Worm (Caenorhabditis elegans) whole organism, young adult: ENCODE results near the gene C03B1.2.

Experiments used
- B0019.2 ChIP-seq: fragments of 200-800 bp; sonication (Bioruptor generic); conservative IDR thresholded peaks from 2 replicates; pipeline ENCODE4 v1.3.6; 2022; ENCODE audit warnings: missing genetic modification reagents, missing genetic modification characterization, missing compliant biosample characterization
- B0261.1 ChIP-seq: sonication (generic microtip); optimal IDR thresholded peaks from 2 replicates; lab custom pipeline; 2016; ENCODE audit warnings: mild to moderate bottlenecking, missing genetic modification characterization, moderate library complexity, missing compliant biosample characterization
- F10E7.11 ChIP-seq: sonication (generic microtip); optimal IDR thresholded peaks from 2 replicates; lab custom pipeline; 2017; ENCODE audit warnings: mild to moderate bottlenecking, missing genetic modification characterization, moderate library complexity, missing compliant biosample characterization
- F22D6.2 ChIP-seq: sonication (generic microtip); optimal IDR thresholded peaks from 2 replicates; lab custom pipeline; 2016; ENCODE audit warnings: mild to moderate bottlenecking, missing genetic modification characterization, missing compliant biosample characterization
- F33H1.4 ChIP-seq: fragments of 200-800 bp; sonication (Bioruptor generic); IDR thresholded peaks from 2 replicates; pipeline ENCODE4 v1.3.6; 2022; ENCODE audit warnings: missing genetic modification reagents, missing genetic modification characterization, missing compliant biosample characterization
- F39B2.1 ChIP-seq: fragments of 200-800 bp; sonication (Bioruptor generic); IDR thresholded peaks from 2 replicates; pipeline ENCODE4 v1.3.6; 2022; ENCODE audit warnings: missing genetic modification reagents, missing genetic modification characterization, missing compliant biosample characterization
- F52B5.7 ChIP-seq: sonication (generic microtip); optimal IDR thresholded peaks from 2 replicates; lab custom pipeline; 2016; ENCODE audit warnings: mild to moderate bottlenecking, missing genetic modification characterization, missing compliant biosample characterization
- F57A8.1 ChIP-seq: fragments of 200-800 bp; sonication (Bioruptor generic); optimal IDR thresholded peaks from 2 replicates; lab custom pipeline; 2018; ENCODE audit warnings: mild to moderate bottlenecking, missing genetic modification characterization, moderate library complexity, missing compliant biosample characterization
- Y67H2A.10 ChIP-seq: fragments of 200-800 bp; sonication (Bioruptor generic); conservative IDR thresholded peaks from 2 replicates; pipeline ENCODE4 v1.3.6; 2022; ENCODE audit warnings: missing genetic modification reagents, missing genetic modification characterization, missing compliant biosample characterization
- Y79H2A.3 ChIP-seq: fragments of 200-800 bp; sonication (Bioruptor generic); conservative IDR thresholded peaks from 2 replicates; pipeline ENCODE4 v1.3.6; 2022; ENCODE audit warnings: missing genetic modification reagents, missing genetic modification characterization, missing compliant biosample characterization
- Y95B8A.8 ChIP-seq: fragments of 200-800 bp; sonication (Bioruptor generic); IDR thresholded peaks from 2 replicates; pipeline ENCODE4 v1.3.6; 2022; ENCODE audit warnings: missing genetic modification reagents, missing genetic modification characterization, missing compliant biosample characterization
- akir-1 ChIP-seq: fragments of 200-800 bp; sonication (Bioruptor generic); optimal IDR thresholded peaks from 2 replicates; lab custom pipeline; 2018; ENCODE audit warnings: mild to moderate bottlenecking, missing genetic modification characterization, moderate library complexity, missing compliant biosample characterization
- aptf-3 ChIP-seq: fragments of 200-800 bp; sonication (Bioruptor generic); IDR thresholded peaks from 2 replicates; pipeline ENCODE4 v1.3.6; 2022; ENCODE audit warnings: missing genetic modification characterization, missing compliant biosample characterization
- athp-1 ChIP-seq: sonication (generic microtip); optimal IDR thresholded peaks from 2 replicates; lab custom pipeline; 2017; ENCODE audit warnings: mild to moderate bottlenecking, missing genetic modification characterization, missing compliant biosample characterization
- bed-1 ChIP-seq: fragments of 200-800 bp; sonication (Bioruptor generic); IDR thresholded peaks from 2 replicates; pipeline ENCODE4 v1.3.6; 2022; ENCODE audit warnings: missing genetic modification reagents, missing genetic modification characterization, missing compliant biosample characterization
- cebp-2 ChIP-seq: fragments of 200-800 bp; sonication (Bioruptor generic); IDR thresholded peaks from 2 replicates; pipeline ENCODE4 v1.3.6; 2022; ENCODE audit warnings: missing genetic modification characterization, missing compliant biosample characterization
- ceh-79 ChIP-seq: sonication (generic microtip); optimal IDR thresholded peaks from 2 replicates; lab custom pipeline; 2017; ENCODE audit warnings: mild to moderate bottlenecking, missing genetic modification characterization, missing compliant biosample characterization
- dox-1 ChIP-seq: fragments of 200-800 bp; sonication (Bioruptor generic); IDR thresholded peaks from 2 replicates; pipeline ENCODE4 v1.3.6; 2022; ENCODE audit warnings: missing genetic modification reagents, missing genetic modification characterization, missing compliant biosample characterization
- dpl-1 ChIP-seq: fragments of 150-350 bp; optimal IDR thresholded peaks from 2 replicates; lab custom pipeline; 2014; ENCODE audit warnings: missing biosample characterization, missing genetic modification reagents, missing genetic modification characterization
- efl-1 ChIP-seq: fragments of 150-350 bp; optimal IDR thresholded peaks from 2 replicates; lab custom pipeline; 2014; ENCODE audit warnings: missing biosample characterization, missing genetic modification reagents, missing genetic modification characterization
- ekl-4 ChIP-seq: fragments of 200-800 bp; sonication (Bioruptor generic); IDR thresholded peaks from 2 replicates; pipeline ENCODE4 v1.3.6; 2022; ENCODE audit warnings: missing genetic modification reagents, missing genetic modification characterization, missing compliant biosample characterization
- fkh-3 ChIP-seq: sonication (generic microtip); optimal IDR thresholded peaks from 2 replicates; lab custom pipeline; 2016; ENCODE audit warnings: mild to moderate bottlenecking, missing genetic modification characterization, missing compliant biosample characterization
- gei-17 ChIP-seq: fragments of 200-800 bp; sonication (Bioruptor generic); optimal IDR thresholded peaks from 2 replicates; lab custom pipeline; 2018; ENCODE audit warnings: mild to moderate bottlenecking, missing genetic modification characterization, missing compliant biosample characterization
- him-1 ChIP-seq: sonication (generic microtip); optimal IDR thresholded peaks from 2 replicates; lab custom pipeline; 2016; ENCODE audit warnings: missing genotype, missing genetic modification reagents, missing genetic modification characterization, missing compliant biosample characterization
- hlh-26 ChIP-seq: fragments of 200-800 bp; sonication (Bioruptor generic); conservative IDR thresholded peaks from 2 replicates; pipeline ENCODE4 v1.3.6; 2022; ENCODE audit warnings: missing genetic modification reagents, missing genetic modification characterization, missing compliant biosample characterization
- lin-26 ChIP-seq: fragments of 200-800 bp; sonication (Bioruptor generic); IDR thresholded peaks from 2 replicates; pipeline ENCODE4 v1.3.6; 2022; ENCODE audit warnings: missing genetic modification reagents, missing genetic modification characterization, missing compliant biosample characterization
- lin-35 ChIP-seq, 3 experiments: fragments of 150-350 bp in 2 of 3; sonication (generic microtip) in 1 of 3; optimal IDR thresholded peaks; 2 replicates each; lab custom pipeline; 2014 to 2018; ENCODE audit warnings: missing biosample characterization in 3 of 3, missing genetic modification characterization in 3 of 3, missing genetic modification reagents in 3 of 3
- lin-40 ChIP-seq: sonication (generic microtip); optimal IDR thresholded peaks from 2 replicates; lab custom pipeline; 2016; ENCODE audit warnings: missing genetic modification characterization, mild to moderate bottlenecking, missing compliant biosample characterization, missing genotype, missing genetic modification reagents
- lin-54 ChIP-seq: fragments of 200-800 bp; sonication (Bioruptor generic); optimal IDR thresholded peaks from 2 replicates; lab custom pipeline; 2018; ENCODE audit warnings: mild to moderate bottlenecking, missing genetic modification characterization, missing compliant biosample characterization
- lir-1 ChIP-seq: fragments of 200-800 bp; sonication (Bioruptor generic); conservative IDR thresholded peaks from 2 replicates; pipeline ENCODE4 v1.3.6; 2022; ENCODE audit warnings: missing genetic modification reagents, missing genetic modification characterization, missing compliant biosample characterization
- madf-10 ChIP-seq: sonication (generic microtip); optimal IDR thresholded peaks from 2 replicates; lab custom pipeline; 2016; ENCODE audit warnings: mild to moderate bottlenecking, missing genetic modification characterization, missing compliant biosample characterization
- madf-3 ChIP-seq: fragments of 200-800 bp; sonication (Bioruptor generic); IDR thresholded peaks from 2 replicates; pipeline ENCODE4 v1.3.6; 2022; ENCODE audit warnings: missing genetic modification reagents, missing genetic modification characterization, missing compliant biosample characterization
- mcd-1 ChIP-seq: fragments of 200-800 bp; sonication (Bioruptor generic); IDR thresholded peaks from 2 replicates; pipeline ENCODE4 v1.3.6; 2022; ENCODE audit warnings: missing genetic modification reagents, missing genetic modification characterization, missing compliant biosample characterization
- mel-28 ChIP-seq: sonication (generic microtip); optimal IDR thresholded peaks from 2 replicates; lab custom pipeline; 2016; ENCODE audit warnings: borderline replicate concordance, mild to moderate bottlenecking, missing genetic modification characterization, missing compliant biosample characterization
- nfyb-1 ChIP-seq: fragments of 200-800 bp; sonication (Bioruptor generic); IDR thresholded peaks from 2 replicates; pipeline ENCODE4 v1.3.6; 2022; ENCODE audit warnings: missing genetic modification reagents, missing genetic modification characterization, missing compliant biosample characterization
- repo-1 ChIP-seq: sonication (generic microtip); optimal IDR thresholded peaks from 2 replicates; lab custom pipeline; 2017; ENCODE audit warnings: mild to moderate bottlenecking, missing genetic modification characterization, missing compliant biosample characterization
- rpc-1 ChIP-seq, 2 experiments: fragments of 150-350 bp in 1 of 2; sonication (generic microtip) in 1 of 2; optimal IDR thresholded peaks; 2 replicates each; lab custom pipeline; 2014 to 2018; ENCODE audit warnings: missing biosample characterization in 1 of 2, missing genetic modification characterization in 1 of 2, missing genetic modification reagents in 1 of 2, missing genotype in 1 of 2
- sdz-38 ChIP-seq: sonication (generic microtip); optimal IDR thresholded peaks from 2 replicates; lab custom pipeline; 2016; ENCODE audit warnings: missing genotype, missing genetic modification characterization, missing compliant biosample characterization
- sea-2 ChIP-seq: fragments of 200-800 bp; sonication (Bioruptor generic); IDR thresholded peaks from 2 replicates; pipeline ENCODE4 v1.3.6; 2022; ENCODE audit warnings: missing genetic modification characterization, missing compliant biosample characterization
- snpc-1.1 ChIP-seq: sonication (generic microtip); optimal IDR thresholded peaks from 2 replicates; lab custom pipeline; 2017; ENCODE audit warnings: missing genetic modification characterization, mild to moderate bottlenecking, missing compliant biosample characterization, antibody characterized with exemption, moderate library complexity, missing genotype, missing genetic modification reagents; ENCODE audit not compliant: insufficient read depth
- snpc-1.3 ChIP-seq: sonication (generic microtip); optimal IDR thresholded peaks from 2 replicates; lab custom pipeline; 2017; ENCODE audit warnings: missing genetic modification characterization, mild to moderate bottlenecking, missing compliant biosample characterization, antibody characterized with exemption, moderate library complexity, missing genotype, missing genetic modification reagents; ENCODE audit not compliant: insufficient read depth
- tbx-9 ChIP-seq: sonication (generic microtip); optimal IDR thresholded peaks from 2 replicates; lab custom pipeline; 2016; ENCODE audit warnings: borderline replicate concordance, missing genetic modification characterization, inconsistent platforms, missing compliant biosample characterization
- tlf-1 ChIP-seq: fragments of 200-800 bp; sonication (Bioruptor generic); optimal IDR thresholded peaks from 2 replicates; lab custom pipeline; 2018; ENCODE audit warnings: mild to moderate bottlenecking, missing genetic modification characterization, missing compliant biosample characterization
- zim-3 ChIP-seq: sonication (generic microtip); optimal IDR thresholded peaks from 2 replicates; lab custom pipeline; 2017; ENCODE audit warnings: mild to moderate bottlenecking, missing genetic modification characterization, moderate library complexity, missing compliant biosample characterization
- ztf-26 ChIP-seq: sonication (generic microtip); optimal IDR thresholded peaks from 2 replicates; lab custom pipeline; 2017; ENCODE audit warnings: missing genetic modification characterization, missing compliant biosample characterization
- ztf-6 ChIP-seq: fragments of 200-800 bp; sonication (Bioruptor generic); IDR thresholded peaks from 2 replicates; pipeline ENCODE4 v1.3.6; 2022; ENCODE audit warnings: missing genetic modification reagents, missing genetic modification characterization, missing compliant biosample characterization

Gene C03B1.2

DNA sequence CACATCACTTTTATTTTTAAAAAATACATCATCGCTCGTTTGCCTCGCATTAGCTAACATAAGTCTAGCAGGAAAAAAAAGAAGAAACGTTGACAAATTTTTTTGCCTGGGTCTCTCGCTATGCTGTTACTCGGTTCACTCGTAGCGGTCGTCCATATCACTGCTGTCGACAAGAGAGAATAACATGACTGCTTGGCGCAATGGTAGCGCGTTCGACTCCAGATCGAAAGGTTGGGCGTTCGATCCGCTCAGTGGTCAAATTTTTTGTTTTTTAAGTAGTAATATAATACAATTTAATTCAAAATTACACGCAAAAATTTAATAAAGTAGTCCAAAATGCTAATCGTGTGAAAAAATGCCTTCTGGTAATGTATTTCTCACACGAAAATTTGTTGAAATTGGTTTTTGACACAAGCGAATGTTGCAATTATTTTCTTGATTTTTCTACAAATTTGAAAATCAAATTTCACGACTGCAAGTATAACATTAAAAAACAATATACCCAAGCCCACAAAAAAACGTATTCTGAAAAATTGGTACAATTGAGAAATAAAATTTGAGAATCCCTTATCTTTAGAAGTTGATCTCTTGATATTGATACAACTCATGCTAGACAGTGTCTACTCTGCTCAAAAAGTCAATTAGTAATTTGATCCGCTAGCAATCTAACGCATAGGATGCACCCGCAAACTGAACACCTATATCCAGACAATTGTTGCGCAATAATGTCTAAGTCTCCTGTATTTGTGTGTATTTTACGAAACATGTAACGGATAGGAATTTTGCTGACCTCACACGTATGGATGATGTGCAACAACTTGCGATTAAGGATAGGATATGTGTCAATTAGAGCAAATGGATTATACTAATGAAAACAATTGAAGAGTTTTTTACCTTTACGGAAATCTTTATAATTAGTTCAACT, 1.6 kb downstream of the C03B1.2 start (continued):
- TF ChIP-seq mcd-1 (GFP tag; lab: Robert Waterston, UW) (no peak), athp-1 (tag; lab: Kevin White, UChicago) (peak; percentile 6), F52B5.7 (tag; lab: Kevin White, UChicago) (no peak), aptf-3 (peak; percentile 75; the same call in 1 of the 2 replicates), sea-2 (no peak), F57A8.1 (GFP tag; lab: Kevin White, UChicago) (no peak), lin-54 (GFP tag; lab: Kevin White, UChicago) (no peak), mel-28 (tag; lab: Kevin White, UChicago) (no peak), efl-1 (GFP tag; lab: Kevin White, UChicago) (no peak), madf-10 (tag; lab: Kevin White, UChicago) (peak; percentile 71), B0019.2 (GFP tag; lab: Robert Waterston, UW) (no peak), madf-3 (GFP tag; lab: Robert Waterston, UW) (no peak), dpl-1 (GFP tag; lab: Kevin White, UChicago) (no peak), snpc-1.3 (peak; percentile 85), cebp-2 (GFP tag; lab: Robert Waterston, UW) (no peak), ceh-79 (tag; lab: Kevin White, UChicago) (peak; percentile 63), Y95B8A.8 (GFP tag; lab: Robert Waterston, UW) (no peak), zim-3 (tag; lab: Kevin White, UChicago) (peak; percentile 69), sdz-38 (tag; lab: Kevin White, UChicago) (no peak), dox-1 (GFP tag; lab: Robert Waterston, UW) (no peak; the same call in 1 of the 2 replicates), snpc-1.1 (tag; lab: Kevin White, UChicago) (peak; percentile 5), lin-35 (GFP tag; optimal IDR thresholded peaks at IDR 0.05; lab: Kevin White, UChicago) (no peak), F33H1.4 (GFP tag; lab: Robert Waterston, UW) (no peak), lin-26 (GFP tag; lab: Robert Waterston, UW) (peak; percentile 89; the same call in 1 of the 2 replicates), ztf-6 (GFP tag; lab: Robert Waterston, UW) (no peak), fkh-3 (peak; percentile 36), tbx-9 (tag; lab: Kevin White, UChicago) (peak; percentile 13), B0261.1 (tag; lab: Kevin White, UChicago) (peak; percentile 97), gei-17 (GFP tag; lab: Kevin White, UChicago) (peak; percentile 28), Y67H2A.10 (no peak), repo-1 (peak; percentile 56), tlf-1 (GFP tag; lab: Kevin White, UChicago) (no peak), lin-40 (tag; lab: Kevin White, UChicago) (no peak), Y79H2A.3 (GFP tag; lab: Robert Waterston, UW) (no peak), him-1 (tag; lab: Kevin White, UChicago) (peak; percentile 93), F22D6.2 (tag; lab: Kevin White, UChicago) (no peak), hlh-26 (GFP tag; lab: Robert Waterston, UW) (no peak), lir-1 (peak; percentile 35), bed-1 (no peak), nfyb-1 (GFP tag; lab: Robert Waterston, UW) (peak; percentile 88), F39B2.1 (GFP tag; lab: Robert Waterston, UW) (no peak), ekl-4 (GFP tag; lab: Robert Waterston, UW) (0 out of 2 replicates have a peak, but pooled peaks have one; percentile 27), rpc-1 (optimal IDR thresholded peaks at IDR 0.05; lab: Kevin White, UChicago) (peak; percentile 89), rpc-1 (tag; optimal IDR thresholded peaks at IDR 0.05; lab: Kevin White, UChicago) (peak; percentile 95), F10E7.11 (peak; percentile 26), akir-1 (GFP tag; lab: Kevin White, UChicago) (peak; percentile 9), ztf-26 (tag; lab: Kevin White, UChicago) (peak; percentile 57)
